Worm (Caenorhabditis elegans): ENCODE measurements around the gene srw-79.

DNA sequence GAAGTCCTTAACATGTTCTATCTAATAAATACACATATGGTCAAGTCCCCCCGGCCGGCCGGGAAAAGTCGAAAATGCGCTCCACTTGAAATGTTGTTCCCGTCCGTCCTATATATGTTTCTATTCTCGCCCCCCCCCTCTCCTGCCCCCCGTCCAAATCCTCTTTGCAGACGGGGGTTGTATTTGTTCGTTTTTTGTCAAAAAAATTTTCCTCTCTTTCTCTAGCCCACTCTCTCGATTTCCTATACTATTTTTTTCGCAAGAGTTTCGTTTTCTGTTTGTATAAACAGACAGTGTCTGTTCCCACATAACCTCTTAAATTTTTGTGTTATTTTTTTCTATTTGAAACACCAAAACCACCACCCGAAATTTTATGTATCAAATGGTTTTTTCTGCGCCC lies 20.5 kb downstream of the srw-79 start:
- no peak for TF ChIP-seq ztf-16 (tag; optimal IDR thresholded peaks at IDR 0.05)
- no peak for TF ChIP-seq ahr-1 (tag; optimal IDR thresholded peaks at IDR 0.05)
- no peak for TF ChIP-seq unc-86 (tag; optimal IDR thresholded peaks at IDR 0.05)
- no peak for TF ChIP-seq zip-5 (tag; optimal IDR thresholded peaks at IDR 0.05)
- TF ChIP-seq lim-6 (tag; optimal IDR thresholded peaks at IDR 0.05) = no peak
- no peak for TF ChIP-seq mec-3 (tag; optimal IDR thresholded peaks at IDR 0.05; ENCODE audit: borderline replicate concordance)
- TF ChIP-seq ceh-48 (tag; optimal IDR thresholded peaks at IDR 0.05) = no peak
- no peak for TF ChIP-seq hlh-30 (tag; optimal IDR thresholded peaks at IDR 0.05; ENCODE audit: insufficient read depth)
- TF ChIP-seq tbx-2 (tag; optimal IDR thresholded peaks at IDR 0.05) = no peak
